Fruit fly (Drosophila melanogaster) whole organism, embryonic: ENCODE data around the gene RpL32.
A peak's percentile ranks its signal among the peaks of the same experiment; 100 is the strongest.

Source experiments
- Bteb2 ChIP-seq: fragments of 200-800 bp; sonication (Bioruptor generic); optimal IDR thresholded peaks from 2 replicates; lab custom pipeline; 2016; ENCODE audit warnings: missing biosample characterization, missing genetic modification characterization
- CG10462 ChIP-seq: fragments of 200-800 bp; sonication (Bioruptor generic); optimal IDR thresholded peaks from 2 replicates; lab custom pipeline; 2016; ENCODE audit warnings: missing biosample characterization, missing genetic modification characterization
- CG11723 ChIP-seq: fragments of 200-800 bp; sonication (Bioruptor generic); optimal IDR thresholded peaks from 2 replicates; lab custom pipeline; 2017; ENCODE audit warnings: missing biosample characterization, mild to moderate bottlenecking, missing genetic modification characterization
- CG12299 ChIP-seq: fragments of 200-800 bp; sonication (Bioruptor generic); optimal IDR thresholded peaks from 2 replicates; lab custom pipeline; 2018; ENCODE audit warnings: missing biosample characterization, mild to moderate bottlenecking, missing genetic modification characterization
- CG14441 ChIP-seq: fragments of 200-800 bp; sonication (Bioruptor generic); IDR thresholded peaks from 2 replicates; pipeline ENCODE4 v1.3.6; 2022; ENCODE audit warnings: missing biosample characterization, missing genetic modification characterization
- CG17568 ChIP-seq: fragments of 200-800 bp; sonication (Bioruptor generic); optimal IDR thresholded peaks from 2 replicates; lab custom pipeline; 2018; ENCODE audit warnings: missing biosample characterization, mild to moderate bottlenecking, missing genetic modification characterization, moderate library complexity
- CG18262 ChIP-seq: fragments of 200-800 bp; optimal IDR thresholded peaks from 3 replicates; lab custom pipeline; 2019; ENCODE audit warnings: missing biosample characterization, mild to moderate bottlenecking, missing genetic modification characterization, moderate library complexity
- CG1832 ChIP-seq: fragments of 200-800 bp; sonication (Bioruptor generic); optimal IDR thresholded peaks from 2 replicates; lab custom pipeline; 2017; ENCODE audit warnings: missing biosample characterization, mild to moderate bottlenecking, missing genetic modification characterization, inconsistent platforms
- CG2129 ChIP-seq: fragments of 200-800 bp; sonication (Bioruptor generic); IDR thresholded peaks from 2 replicates; pipeline ENCODE4 v1.3.6; 2022; ENCODE audit warnings: missing biosample characterization, missing genetic modification characterization; ENCODE audit not compliant: partially characterized antibody
- CG4360 ChIP-seq: fragments of 200-800 bp; sonication (Bioruptor generic); IDR thresholded peaks from 2 replicates; pipeline ENCODE4 v1.3.6; 2022; ENCODE audit warnings: missing biosample characterization, missing genetic modification characterization
- CG43689 ChIP-seq: fragments of 200-800 bp; sonication (Bioruptor generic); IDR thresholded peaks from 2 replicates; pipeline ENCODE4 v1.3.6; 2022; ENCODE audit warnings: missing biosample characterization, missing genetic modification characterization
- CG4707 ChIP-seq: fragments of 200-800 bp; sonication (Bioruptor generic); optimal IDR thresholded peaks from 2 replicates; lab custom pipeline; 2018; ENCODE audit warnings: missing biosample characterization, mild to moderate bottlenecking, missing genetic modification characterization, moderate library complexity
- CG6791 ChIP-seq: fragments of 200-800 bp; sonication (Bioruptor generic); IDR thresholded peaks from 3 replicates; pipeline ENCODE4 v1.3.6; 2022; ENCODE audit warnings: missing biosample characterization, missing genetic modification characterization; ENCODE audit not compliant: partially characterized antibody
- CG7963 ChIP-seq: fragments of 200-800 bp; sonication (Bioruptor generic); IDR thresholded peaks from 3 replicates; pipeline ENCODE4 v1.3.6; 2022; ENCODE audit warnings: missing biosample characterization, missing genetic modification characterization; ENCODE audit not compliant: partially characterized antibody
- CG8388 ChIP-seq: fragments of 200-800 bp; sonication (Bioruptor generic); optimal IDR thresholded peaks from 2 replicates; lab custom pipeline; 2019; ENCODE audit warnings: missing biosample characterization, mild to moderate bottlenecking, missing genetic modification characterization, moderate library complexity
- CG8765 ChIP-seq: fragments of 200-800 bp; sonication (Bioruptor generic); IDR thresholded peaks from 2 replicates; pipeline ENCODE4 v1.3.6; 2022; ENCODE audit warnings: missing biosample characterization, missing genetic modification characterization
- CG9727 ChIP-seq: fragments of 200-800 bp; sonication (Bioruptor generic); optimal IDR thresholded peaks from 3 replicates; lab custom pipeline; 2017; ENCODE audit warnings: missing biosample characterization, mild to moderate bottlenecking, missing genetic modification characterization
- CG9817 ChIP-seq: fragments of 200-800 bp; sonication (Bioruptor generic); optimal IDR thresholded peaks from 2 replicates; lab custom pipeline; 2018; ENCODE audit warnings: missing biosample characterization, mild to moderate bottlenecking, missing genetic modification characterization, moderate library complexity
- CG9932 ChIP-seq: fragments of 200-800 bp; sonication (Bioruptor generic); IDR thresholded peaks from 2 replicates; pipeline ENCODE4 v1.3.6; 2022; ENCODE audit warnings: missing biosample characterization, missing genetic modification characterization
- CTCF ChIP-seq: fragments of 200-800 bp; sonication (Bioruptor generic); optimal IDR thresholded peaks from 2 replicates; lab custom pipeline; 2017; ENCODE audit warnings: missing biosample characterization, mild to moderate bottlenecking, missing genetic modification characterization, moderate library complexity
- Dad ChIP-seq: fragments of 200-800 bp; sonication (Bioruptor generic); optimal IDR thresholded peaks from 3 replicates; lab custom pipeline; 2016; ENCODE audit warnings: missing biosample characterization, missing genetic modification characterization
- Dref ChIP-seq: fragments of 200-800 bp; sonication (Bioruptor generic); IDR thresholded peaks from 2 replicates; pipeline ENCODE4 v1.3.6; 2022; ENCODE audit warnings: missing biosample characterization, missing genetic modification characterization
- Eip74EF ChIP-seq, 2 experiments: fragments of 200-800 bp in 1 of 2; fragments of >200 bp in 1 of 2; sonication (Bioruptor generic) in 1 of 2; optimal IDR thresholded peaks; 2 replicates each; lab custom pipeline; 2017 to 2019; ENCODE audit warnings: missing biosample characterization in 2 of 2, missing genetic modification characterization in 2 of 2, mild to moderate bottlenecking in 1 of 2, moderate library complexity in 1 of 2
- MBD-R2 ChIP-seq: fragments of 200-800 bp; sonication (Bioruptor generic); IDR thresholded peaks from 2 replicates; pipeline ENCODE4 v1.3.6; 2022; ENCODE audit warnings: missing biosample characterization, missing genetic modification characterization
- NK7.1 ChIP-seq: fragments of 200-800 bp; sonication (Bioruptor generic); optimal IDR thresholded peaks from 3 replicates; lab custom pipeline; 2016; ENCODE audit warnings: missing biosample characterization, missing genetic modification characterization
- Neu2 ChIP-seq: fragments of 200-800 bp; sonication (Bioruptor generic); optimal IDR thresholded peaks from 3 replicates; lab custom pipeline; 2016; ENCODE audit warnings: missing biosample characterization, missing genetic modification characterization, borderline replicate concordance
- ab ChIP-seq: fragments of 200-800 bp; sonication (Bioruptor generic); optimal IDR thresholded peaks from 2 replicates; lab custom pipeline; 2016; ENCODE audit warnings: missing biosample characterization, missing genetic modification characterization
- abd-A ChIP-seq: fragments of 200-800 bp; sonication (Bioruptor generic); optimal IDR thresholded peaks from 3 replicates; lab custom pipeline; 2019; ENCODE audit warnings: missing biosample characterization, mild to moderate bottlenecking, missing genetic modification characterization, moderate library complexity
- ato ChIP-seq: fragments of 200-800 bp; sonication (Bioruptor generic); IDR thresholded peaks from 2 replicates; pipeline ENCODE4 v1.3.6; 2022; ENCODE audit warnings: missing biosample characterization, missing genetic modification characterization; ENCODE audit not compliant: partially characterized antibody
- bigmax ChIP-seq: fragments of 200-800 bp; sonication (Bioruptor generic); optimal IDR thresholded peaks from 2 replicates; lab custom pipeline; 2018; ENCODE audit warnings: missing biosample characterization, mild to moderate bottlenecking, missing genetic modification characterization
- cad ChIP-seq: fragments of >200 bp; optimal IDR thresholded peaks from 2 replicates; lab custom pipeline; 2017; ENCODE audit warnings: missing biosample characterization, missing genetic modification characterization
- dmrt99B ChIP-seq: fragments of 200-800 bp; sonication (Bioruptor generic); optimal IDR thresholded peaks from 2 replicates; lab custom pipeline; 2018; ENCODE audit warnings: missing biosample characterization, mild to moderate bottlenecking, missing genetic modification characterization, moderate library complexity
- ham ChIP-seq: fragments of 200-800 bp; sonication (Bioruptor generic); IDR thresholded peaks from 2 replicates; pipeline ENCODE4 v1.3.6; 2022; ENCODE audit warnings: missing biosample characterization, missing genetic modification characterization
- hkb ChIP-seq, 2 experiments: fragments of 200-800 bp in 1 of 2; fragments of >200 bp in 1 of 2; sonication (Bioruptor generic) in 1 of 2; IDR thresholded peaks in 1 of 2; optimal IDR thresholded peaks in 1 of 2; 2 replicates each; pipeline versions ENCODE4 v1.3.6 to Lab custom; 2017 to 2022; ENCODE audit warnings: missing biosample characterization in 1 of 2, missing genetic modification characterization in 1 of 2
- inv ChIP-seq: fragments of 200-800 bp; sonication (Bioruptor generic); IDR thresholded peaks from 2 replicates; pipeline ENCODE4 v1.3.6; 2022; ENCODE audit warnings: missing biosample characterization, missing genetic modification characterization; ENCODE audit not compliant: partially characterized antibody
- ken ChIP-seq: fragments of 200-800 bp; sonication (Bioruptor generic); IDR thresholded peaks from 3 replicates; pipeline ENCODE4 v1.3.6; 2022; ENCODE audit warnings: missing biosample characterization, missing genetic modification characterization
- pan ChIP-seq, 4 experiments: fragments of >200 bp in 3 of 4; fragments of 200-800 bp in 1 of 4; sonication (Bioruptor generic) in 1 of 4; optimal IDR thresholded peaks in 3 of 4; IDR thresholded peaks in 1 of 4; 2 replicates each; pipeline versions ENCODE4 v1.3.6 to Lab custom; 2017 to 2022; ENCODE audit warnings: missing biosample characterization in 2 of 4, missing genetic modification characterization in 2 of 4, mixed read lengths in 1 of 4
- peb ChIP-seq: fragments of 200-800 bp; sonication (Bioruptor generic); IDR thresholded peaks from 2 replicates; pipeline ENCODE4 v1.3.6; 2022; ENCODE audit warnings: missing biosample characterization, missing genetic modification characterization
- phol ChIP-seq: fragments of 200-800 bp; sonication (Bioruptor generic); optimal IDR thresholded peaks from 3 replicates; lab custom pipeline; 2018; ENCODE audit warnings: missing biosample characterization, mild to moderate bottlenecking, missing genetic modification characterization, moderate library complexity
- pita ChIP-seq: fragments of 200-800 bp; sonication (Bioruptor generic); optimal IDR thresholded peaks from 2 replicates; lab custom pipeline; 2017; ENCODE audit warnings: missing biosample characterization, mild to moderate bottlenecking, missing genetic modification characterization
- repo ChIP-seq: fragments of 200-800 bp; sonication (Bioruptor generic); optimal IDR thresholded peaks from 2 replicates; lab custom pipeline; 2016; ENCODE audit warnings: missing biosample characterization, missing genetic modification characterization
- run ChIP-seq: fragments of 200-800 bp; sonication (Bioruptor generic); optimal IDR thresholded peaks from 3 replicates; lab custom pipeline; 2018; ENCODE audit warnings: missing biosample characterization, mild to moderate bottlenecking, missing genetic modification characterization
- sc ChIP-seq, 3 experiments: fragments of >200 bp in 2 of 3; fragments of 200-800 bp in 1 of 3; sonication (Bioruptor generic) in 1 of 3; optimal IDR thresholded peaks; 2 replicates in 2 of 3; 3 replicates in 1 of 3; lab custom pipeline; 2017; ENCODE audit warnings: mild to moderate bottlenecking in 1 of 3, missing biosample characterization in 1 of 3, missing genetic modification characterization in 1 of 3, missing genetic modification reagents in 1 of 3
- slp2 ChIP-seq: fragments of 200-800 bp; sonication (Bioruptor generic); optimal IDR thresholded peaks from 2 replicates; lab custom pipeline; 2016; ENCODE audit warnings: missing biosample characterization, missing genetic modification characterization
- ssp ChIP-seq: fragments of 200-800 bp; sonication (Bioruptor generic); IDR thresholded peaks from 2 replicates; pipeline ENCODE4 v1.3.6; 2022; ENCODE audit warnings: missing biosample characterization, missing genetic modification characterization
- toy ChIP-seq: fragments of 200-800 bp; sonication (Bioruptor generic); IDR thresholded peaks from 2 replicates; pipeline ENCODE4 v1.3.6; 2022; ENCODE audit warnings: missing biosample characterization, missing genetic modification characterization
- twi ChIP-seq: fragments of 200-800 bp; optimal IDR thresholded peaks from 2 replicates; lab custom pipeline; 2019; ENCODE audit warnings: missing biosample characterization, mild to moderate bottlenecking, missing genetic modification characterization, moderate library complexity
- vvl ChIP-seq: fragments of 200-800 bp; sonication (Bioruptor generic); IDR thresholded peaks from 2 replicates; pipeline ENCODE4 v1.3.6; 2022; ENCODE audit warnings: missing biosample characterization, missing genetic modification characterization

Gene RpL32

dm6 chr3R:30092700-30093044, 46.7 kb upstream of the RpL32 start (continued):
- TF ChIP-seq CG17568 (GFP tag; lab: Kevin White, UChicago) (peak; percentile 77), Neu2 (GFP tag; lab: Kevin White, UChicago) (no peak), dmrt99B (tag; lab: Kevin White, UChicago) (peak; percentile 87), NK7.1 (peak; percentile 71), ato (GFP tag; lab: Robert Waterston, UW) (no peak), slp2 (peak; percentile 64), CG12299 (peak; percentile 81), phol (tag; lab: Kevin White, UChicago) (peak; percentile 79), sc (optimal IDR thresholded peaks at IDR 0.05; lab: Kevin White, UChicago) (no peak), sc (GFP tag; optimal IDR thresholded peaks at IDR 0.05; lab: Kevin White, UChicago) (peak; percentile 43), CG8388 (peak; percentile 83), MBD-R2 (GFP tag; lab: Robert Waterston, UW) (peak; percentile 59; the same call in 1 of the 2 replicates), ham (GFP tag; lab: Robert Waterston, UW) (peak; percentile 80; the same call in 1 of the 2 replicates), twi (peak; percentile 61), ken (peak; percentile 79), CG1832 (GFP tag; lab: Kevin White, UChicago) (no peak), Dref (GFP tag; lab: Robert Waterston, UW) (peak; percentile 33; the same call in 1 of the 2 replicates), pan (optimal IDR thresholded peaks at IDR 0.05; lab: Kevin White, UChicago) (no peak), pan (GFP tag; optimal IDR thresholded peaks at IDR 0.05 in 1 of 2, IDR thresholded peaks at IDR 0.05 in 1 of 2) (peak in 1 of 2 experiments; percentile 86), CG4360 (GFP tag; lab: Robert Waterston, UW) (peak; percentile 36; the same call in 1 of the 2 replicates), Bteb2 (GFP tag; lab: Kevin White, UChicago) (peak; percentile 77), CG43689 (GFP tag; lab: Robert Waterston, UW) (peak; percentile 73), vvl (GFP tag; lab: Robert Waterston, UW) (peak; percentile 95), CG18262 (peak; percentile 81), inv (GFP tag; lab: Robert Waterston, UW) (no peak), ab (peak; percentile 33), CG8765 (0 out of 2 replicates have a peak, but pooled peaks have one; percentile 58), Dad (peak; percentile 88), CG9817 (tag; lab: Kevin White, UChicago) (peak; percentile 86), CG14441 (peak; percentile 85), CG2129 (GFP tag; lab: Robert Waterston, UW) (no peak), toy (GFP tag; lab: Robert Waterston, UW) (peak; percentile 53; the same call in 1 of the 2 replicates), CG9727 (GFP tag; lab: Kevin White, UChicago) (peak; percentile 77), CG6791 (GFP tag; lab: Robert Waterston, UW) (no peak), abd-A (tag; lab: Kevin White, UChicago) (peak; percentile 35), CG7963 (GFP tag; lab: Robert Waterston, UW) (no peak), ssp (GFP tag; lab: Robert Waterston, UW) (peak; percentile 76), CG4707 (GFP tag; lab: Kevin White, UChicago) (peak; percentile 56), run (tag; lab: Kevin White, UChicago) (peak; percentile 87), cad (GFP tag; lab: Kevin White, UChicago) (no peak), CTCF (GFP tag; lab: Kevin White, UChicago) (peak; percentile 18), CG10462 (GFP tag; lab: Kevin White, UChicago) (peak; percentile 46), hkb (optimal IDR thresholded peaks at IDR 0.05; lab: Kevin White, UChicago) (no peak), hkb (GFP tag; IDR thresholded peaks at IDR 0.05; lab: Robert Waterston, UW) (peak; percentile 92), pita (GFP tag; lab: Kevin White, UChicago) (no peak), Eip74EF (GFP tag; optimal IDR thresholded peaks at IDR 0.05; lab: Kevin White, UChicago) (peak in 1 of 2 experiments; percentile 59), CG11723 (GFP tag; lab: Kevin White, UChicago) (peak; percentile 2), CG9932 (GFP tag; lab: Robert Waterston, UW) (peak; percentile 91), bigmax (GFP tag; lab: Kevin White, UChicago) (no peak), peb (GFP tag; lab: Robert Waterston, UW) (peak; percentile 77), repo (GFP tag; lab: Kevin White, UChicago) (peak; percentile 83)
